Worm (Caenorhabditis elegans) whole organism, L4 larva: Measurements from ENCODE around the gene T10G3.8.

ENCODE experiments used
- aha-1 ChIP-seq: fragments of 150-350 bp; peaks from one replicate; lab custom pipeline; 2014; ENCODE audit warnings: missing biosample characterization, missing genetic modification characterization
- aly-2 ChIP-seq: sonication (generic microtip); optimal IDR thresholded peaks from 2 replicates; lab custom pipeline; 2018; ENCODE audit warnings: missing biosample characterization, missing genetic modification characterization
- ama-1 ChIP-seq: fragments of 150-350 bp; optimal IDR thresholded peaks from 2 replicates; lab custom pipeline; 2014; ENCODE audit warnings: inconsistent platforms, mixed read lengths
- attf-4 ChIP-seq: sonication (generic microtip); optimal IDR thresholded peaks from 3 replicates; lab custom pipeline; 2017; ENCODE audit warnings: missing biosample characterization, missing genetic modification characterization
- ceh-82 ChIP-seq: sonication (generic microtip); optimal IDR thresholded peaks from 2 replicates; lab custom pipeline; 2017; ENCODE audit warnings: missing biosample characterization, missing genetic modification characterization
- dmd-9 ChIP-seq: fragments of 200-800 bp; sonication (Bioruptor generic); IDR thresholded peaks from 2 replicates; pipeline ENCODE4 v1.3.6; 2022; ENCODE audit warnings: missing genetic modification reagents, missing genetic modification characterization, missing compliant biosample characterization
- fkh-10 ChIP-seq: fragments of 150-350 bp; optimal IDR thresholded peaks from 2 replicates; lab custom pipeline; 2014; ENCODE audit warnings: missing biosample characterization, missing genetic modification reagents, missing genetic modification characterization
- mep-1 ChIP-seq: fragments of 150-350 bp; sonication (generic microtip); optimal IDR thresholded peaks from 3 replicates; lab custom pipeline; 2014; ENCODE audit warnings: missing biosample characterization, missing genetic modification characterization
- mxl-3 ChIP-seq: fragments of 200-800 bp; sonication (Bioruptor generic); optimal IDR thresholded peaks from 2 replicates; lab custom pipeline; 2018; ENCODE audit warnings: mild to moderate bottlenecking, missing genetic modification characterization, missing compliant biosample characterization
- nhr-48 ChIP-seq: sonication (generic microtip); optimal IDR thresholded peaks from 2 replicates; lab custom pipeline; 2016; ENCODE audit warnings: mild to moderate bottlenecking, missing genetic modification characterization, missing compliant biosample characterization
- nhr-77 ChIP-seq: fragments of 150-350 bp; optimal IDR thresholded peaks from 2 replicates; lab custom pipeline; 2014; ENCODE audit warnings: missing biosample characterization, missing genetic modification characterization
- spr-3 ChIP-seq: fragments of 200-800 bp; sonication (Bioruptor generic); optimal IDR thresholded peaks from 2 replicates; lab custom pipeline; 2018; ENCODE audit warnings: mild to moderate bottlenecking, missing genetic modification characterization, missing compliant biosample characterization
- unc-39 ChIP-seq: sonication (generic microtip); optimal IDR thresholded peaks from 2 replicates; lab custom pipeline; 2017; ENCODE audit warnings: missing biosample characterization, missing genetic modification characterization

DNA sequence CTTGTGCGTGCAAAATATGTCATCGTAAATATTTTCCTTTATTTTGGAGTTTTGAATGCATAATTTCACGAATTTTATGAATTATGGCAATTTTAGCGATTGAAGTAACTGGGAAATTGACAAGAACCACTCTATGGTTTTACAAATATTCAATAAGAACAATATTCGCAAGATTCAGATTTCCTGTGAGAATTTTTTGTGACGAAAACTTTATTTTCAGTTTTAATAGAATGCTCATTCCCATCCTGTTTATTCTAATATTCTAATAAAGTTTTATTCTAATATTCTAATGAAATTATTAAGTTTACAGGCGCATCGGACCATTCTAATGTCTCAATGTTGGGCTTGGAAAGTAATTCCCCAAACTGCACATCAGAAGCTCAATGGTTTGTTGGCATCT, 46.9 kb upstream of the T10G3.8 start, which contains the start of gene R11G10.3:
- TF ChIP-seq ceh-82 (no peak), dmd-9 (GFP tag; lab: Robert Waterston, UW) (no peak), nhr-48 (no peak), ama-1 (lab: Kevin White, UChicago) (no peak), unc-39 (no peak), spr-3 (GFP tag; lab: Kevin White, UChicago) (no peak), nhr-77 (tag; lab: Kevin White, UChicago) (no peak), aha-1 (no peak), mxl-3 (GFP tag; lab: Kevin White, UChicago) (no peak), mep-1 (no peak), aly-2 (tag; lab: Kevin White, UChicago) (no peak), attf-4 (tag; lab: Kevin White, UChicago) (no peak), fkh-10 (GFP tag; lab: Kevin White, UChicago) (no peak)
